Fruit fly (Drosophila melanogaster) whole organism, prepupa: ENCODE results near the gene CG5618.

ENCODE experiments used
- Blimp-1 ChIP-seq: fragments of 200-800 bp; sonication (Bioruptor generic); optimal IDR thresholded peaks from 3 replicates; lab custom pipeline; 2017; ENCODE audit warnings: missing biosample characterization, missing genetic modification characterization, mild to moderate bottlenecking, moderate library complexity, missing genetic modification reagents
- CG10631 ChIP-seq: fragments of 200-800 bp; sonication (Bioruptor generic); optimal IDR thresholded peaks from 2 replicates; lab custom pipeline; 2016; ENCODE audit warnings: missing biosample characterization, missing genetic modification characterization
- CG10669 ChIP-seq: fragments of 200-800 bp; sonication (Bioruptor generic); optimal IDR thresholded peaks from 3 replicates; lab custom pipeline; 2018; ENCODE audit warnings: missing biosample characterization, mild to moderate bottlenecking, missing genetic modification characterization, moderate library complexity
- CG11294 ChIP-seq: fragments of 200-800 bp; sonication (Bioruptor generic); IDR thresholded peaks from 2 replicates; pipeline ENCODE4 v1.3.6; 2022; ENCODE audit warnings: missing biosample characterization, missing genetic modification characterization
- CG11762 ChIP-seq: fragments of 200-800 bp; sonication (Bioruptor generic); optimal IDR thresholded peaks from 3 replicates; lab custom pipeline; 2016; ENCODE audit warnings: missing biosample characterization, missing genetic modification characterization; ENCODE audit not compliant: insufficient read depth
- CG15336 ChIP-seq: fragments of 200-800 bp; sonication (Bioruptor generic); IDR thresholded peaks from 2 replicates; pipeline ENCODE4 v1.3.6; 2022; ENCODE audit warnings: missing biosample characterization, missing genetic modification characterization
- CG1621 ChIP-seq: fragments of 200-800 bp; sonication (Bioruptor generic); optimal IDR thresholded peaks from 3 replicates; lab custom pipeline; 2018; ENCODE audit warnings: missing biosample characterization, mild to moderate bottlenecking, missing genetic modification characterization
- CG16779 ChIP-seq: fragments of 200-800 bp; sonication (Bioruptor generic); optimal IDR thresholded peaks from 3 replicates; lab custom pipeline; 2017; ENCODE audit warnings: missing biosample characterization, mild to moderate bottlenecking, missing genetic modification characterization
- CG32006 ChIP-seq: fragments of 200-800 bp; sonication (Bioruptor generic); optimal IDR thresholded peaks from 3 replicates; lab custom pipeline; 2017; ENCODE audit warnings: missing biosample characterization, mild to moderate bottlenecking, missing genetic modification characterization
- CG34406 ChIP-seq: fragments of 200-800 bp; sonication (Bioruptor generic); optimal IDR thresholded peaks from 3 replicates; lab custom pipeline; 2016; ENCODE audit warnings: missing biosample characterization, missing genetic modification characterization
- CG3919 ChIP-seq: fragments of 200-800 bp; sonication (Bioruptor generic); optimal IDR thresholded peaks from 3 replicates; lab custom pipeline; 2016; ENCODE audit warnings: missing biosample characterization, missing genetic modification characterization
- CG4318 ChIP-seq: fragments of 200-800 bp; sonication (Bioruptor generic); optimal IDR thresholded peaks from 3 replicates; lab custom pipeline; 2017; ENCODE audit warnings: missing biosample characterization, mild to moderate bottlenecking, missing genetic modification characterization
- CG6163 ChIP-seq: fragments of 200-800 bp; sonication (Bioruptor generic); IDR thresholded peaks from 3 replicates; pipeline ENCODE4 v1.3.6; 2022; ENCODE audit warnings: missing biosample characterization, missing genetic modification characterization
- CG6276 ChIP-seq: fragments of 200-800 bp; sonication (Bioruptor generic); optimal IDR thresholded peaks from 2 replicates; lab custom pipeline; 2017; ENCODE audit warnings: missing biosample characterization, mild to moderate bottlenecking, missing genetic modification characterization
- CG6792 ChIP-seq: fragments of 200-800 bp; sonication (Bioruptor generic); optimal IDR thresholded peaks from 3 replicates; lab custom pipeline; 2016; ENCODE audit warnings: missing biosample characterization, missing genetic modification characterization
- CG6854 ChIP-seq: fragments of 200-800 bp; sonication (Bioruptor generic); optimal IDR thresholded peaks from 2 replicates; lab custom pipeline; 2017; ENCODE audit warnings: missing biosample characterization, mild to moderate bottlenecking, missing genetic modification characterization
- CG7368 ChIP-seq: fragments of 200-800 bp; sonication (Bioruptor generic); optimal IDR thresholded peaks from 3 replicates; lab custom pipeline; 2016; ENCODE audit warnings: missing biosample characterization, missing genetic modification characterization
- CG8119 ChIP-seq: fragments of 200-800 bp; sonication (Bioruptor generic); IDR thresholded peaks from 3 replicates; pipeline ENCODE4 v1.3.6; 2022; ENCODE audit warnings: missing biosample characterization, missing genetic modification characterization
- CG8632 ChIP-seq: fragments of 200-800 bp; sonication (Bioruptor generic); optimal IDR thresholded peaks from 3 replicates; lab custom pipeline; 2016; ENCODE audit warnings: missing biosample characterization, missing genetic modification characterization
- CG9139 ChIP-seq: fragments of 200-800 bp; sonication (Bioruptor generic); optimal IDR thresholded peaks from 3 replicates; lab custom pipeline; 2017; ENCODE audit warnings: missing biosample characterization, mild to moderate bottlenecking, missing genetic modification characterization
- Eip75B ChIP-seq: fragments of 200-800 bp; sonication (Bioruptor generic); optimal IDR thresholded peaks from 3 replicates; lab custom pipeline; 2016; ENCODE audit warnings: missing biosample characterization, missing genetic modification characterization
- Ets96B ChIP-seq: fragments of 200-800 bp; optimal IDR thresholded peaks from 2 replicates; lab custom pipeline; 2019; ENCODE audit warnings: missing biosample characterization, mild to moderate bottlenecking, missing genetic modification characterization, moderate library complexity
- Gug ChIP-seq: fragments of 200-800 bp; sonication (Bioruptor generic); IDR thresholded peaks from 2 replicates; pipeline ENCODE4 v1.3.6; 2022; ENCODE audit warnings: missing biosample characterization, missing genetic modification characterization
- Hr38 ChIP-seq: sonication (Bioruptor generic); optimal IDR thresholded peaks from 2 replicates; lab custom pipeline; 2016; ENCODE audit warnings: missing biosample characterization, missing genetic modification characterization
- Hr39 ChIP-seq: fragments of 200-800 bp; sonication (Bioruptor generic); optimal IDR thresholded peaks from 2 replicates; lab custom pipeline; 2016; ENCODE audit warnings: missing biosample characterization, missing genetic modification characterization
- Hr4 ChIP-seq: fragments of 200-800 bp; sonication (Bioruptor generic); optimal IDR thresholded peaks from 3 replicates; lab custom pipeline; 2016; ENCODE audit warnings: missing biosample characterization, missing genetic modification characterization
- Lpt ChIP-seq: fragments of 200-800 bp; sonication (Bioruptor generic); optimal IDR thresholded peaks from 3 replicates; lab custom pipeline; 2016; ENCODE audit warnings: missing biosample characterization, missing genetic modification characterization
- Met ChIP-seq: fragments of 200-800 bp; sonication (Bioruptor generic); optimal IDR thresholded peaks from 3 replicates; lab custom pipeline; 2016; ENCODE audit warnings: missing biosample characterization, missing genetic modification characterization
- Smox ChIP-seq: fragments of 200-800 bp; sonication (Bioruptor generic); optimal IDR thresholded peaks from 3 replicates; lab custom pipeline; 2016; ENCODE audit warnings: missing biosample characterization, missing genetic modification characterization
- Sox102F ChIP-seq: fragments of 200-800 bp; sonication (Bioruptor generic); optimal IDR thresholded peaks from 2 replicates; lab custom pipeline; 2016; ENCODE audit warnings: missing biosample characterization, mild to moderate bottlenecking, missing genetic modification characterization
- Sox15 ChIP-seq: fragments of 200-800 bp; sonication (Bioruptor generic); optimal IDR thresholded peaks from 3 replicates; lab custom pipeline; 2016; ENCODE audit warnings: missing biosample characterization, missing genetic modification characterization
- achi ChIP-seq: fragments of 200-800 bp; sonication (Bioruptor generic); optimal IDR thresholded peaks from 3 replicates; lab custom pipeline; 2016; ENCODE audit warnings: missing biosample characterization, missing genetic modification characterization
- cyc ChIP-seq: fragments of 200-800 bp; sonication (Bioruptor generic); optimal IDR thresholded peaks from 3 replicates; lab custom pipeline; 2016; ENCODE audit warnings: missing biosample characterization, missing genetic modification characterization
- dac ChIP-seq: fragments of 200-800 bp; sonication (Bioruptor generic); optimal IDR thresholded peaks from 2 replicates; lab custom pipeline; 2017; ENCODE audit warnings: missing biosample characterization, mild to moderate bottlenecking, missing genetic modification characterization
- eg ChIP-seq: fragments of 200-800 bp; sonication (Bioruptor generic); IDR thresholded peaks from 3 replicates; pipeline ENCODE4 v1.3.6; 2022; ENCODE audit warnings: missing biosample characterization, missing genetic modification characterization
- esn ChIP-seq: fragments of 200-800 bp; sonication (Bioruptor generic); optimal IDR thresholded peaks from 2 replicates; lab custom pipeline; 2016; ENCODE audit warnings: missing biosample characterization, mild to moderate bottlenecking, missing genetic modification characterization, moderate library complexity
- fkh ChIP-seq: fragments of 200-800 bp; sonication (Bioruptor generic); optimal IDR thresholded peaks from 3 replicates; lab custom pipeline; 2017; ENCODE audit warnings: missing biosample characterization, mild to moderate bottlenecking, missing genetic modification characterization, moderate library complexity
- pdm3 ChIP-seq: fragments of 200-800 bp; sonication (Bioruptor generic); optimal IDR thresholded peaks from 3 replicates; lab custom pipeline; 2016; ENCODE audit warnings: missing biosample characterization, missing genetic modification characterization
- spab ChIP-seq: fragments of 200-800 bp; sonication (Bioruptor generic); optimal IDR thresholded peaks from 2 replicates; lab custom pipeline; 2017; ENCODE audit warnings: missing biosample characterization, mild to moderate bottlenecking, missing genetic modification characterization, missing genetic modification reagents
- ss ChIP-seq, 2 experiments: fragments of 200-800 bp; sonication (Bioruptor generic); optimal IDR thresholded peaks; 2 replicates in 1 of 2; 3 replicates in 1 of 2; lab custom pipeline; 2017 to 2018; ENCODE audit warnings: mild to moderate bottlenecking in 2 of 2, missing biosample characterization in 2 of 2, missing genetic modification characterization in 2 of 2, moderate library complexity in 1 of 2
- svp ChIP-seq: fragments of 200-800 bp; sonication (Bioruptor generic); peaks from one replicate; lab custom pipeline; 2016; ENCODE audit warnings: missing biosample characterization, missing genetic modification characterization
- topi ChIP-seq: fragments of 200-800 bp; sonication (Bioruptor generic); optimal IDR thresholded peaks from 3 replicates; lab custom pipeline; 2016; ENCODE audit warnings: missing biosample characterization, missing genetic modification characterization
- vri ChIP-seq: fragments of 200-800 bp; sonication (Bioruptor generic); optimal IDR thresholded peaks from 3 replicates; lab custom pipeline; 2016; ENCODE audit warnings: missing biosample characterization, mild to moderate bottlenecking, missing genetic modification characterization

Gene CG5618

DNA sequence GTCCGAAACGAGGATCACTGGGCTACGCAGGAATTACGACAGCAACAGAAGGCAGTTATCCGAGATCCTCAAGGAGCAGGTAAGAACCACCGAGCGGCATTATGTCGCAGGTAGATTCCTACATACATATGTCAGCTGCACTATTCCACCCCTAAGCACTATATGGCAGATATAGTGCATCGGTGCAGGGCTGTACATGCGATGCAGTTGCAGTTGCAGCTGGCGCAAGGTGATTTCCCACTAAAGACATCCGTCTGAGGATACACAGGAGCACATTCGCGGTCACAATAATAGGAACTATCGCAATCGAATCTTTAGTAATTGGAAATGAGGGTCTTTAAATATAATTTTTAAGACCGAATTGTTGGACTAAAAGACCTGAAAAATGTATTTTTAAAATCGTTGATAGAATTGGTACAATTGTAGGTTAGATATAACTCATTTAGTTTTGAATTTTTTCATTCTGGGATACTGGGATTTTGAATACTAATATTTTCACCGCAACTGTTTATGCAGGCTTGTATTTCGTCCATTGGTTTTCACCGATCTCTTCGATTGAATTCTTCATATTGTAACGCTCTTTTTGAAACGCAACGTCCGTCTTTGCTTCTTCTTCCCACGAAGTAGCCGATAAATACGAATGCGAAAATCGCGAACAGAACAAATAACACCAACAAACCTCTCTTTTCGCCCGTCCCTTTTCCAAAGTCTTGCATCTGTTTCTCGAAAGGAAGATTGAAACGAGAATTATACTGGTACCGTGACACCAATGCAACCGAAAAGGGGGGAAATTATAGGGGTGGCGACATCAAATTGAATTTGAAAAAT, 49.6 kb downstream of the CG5618 start (continued):
- TF ChIP-seq Eip75B (GFP tag; lab: Kevin White, UChicago) = peak; percentile 69
- TF ChIP-seq CG16779 (tag; lab: Kevin White, UChicago) = peak; percentile 28
- no peak for TF ChIP-seq CG4318 (GFP tag; lab: Kevin White, UChicago)
- no peak for TF ChIP-seq fkh
- no peak for TF ChIP-seq Lpt (GFP tag; lab: Kevin White, UChicago)
- no peak for TF ChIP-seq Blimp-1 (GFP tag; lab: Kevin White, UChicago)
- peak; percentile 25; the same call in 1 of the 2 replicates for TF ChIP-seq CG15336 (GFP tag; lab: Robert Waterston, UW)
- peak; percentile 60 for TF ChIP-seq CG34406 (GFP tag; lab: Kevin White, UChicago)
- peak; percentile 24 for TF ChIP-seq Sox15 (GFP tag; lab: Kevin White, UChicago)
- no peak for TF ChIP-seq CG8119
- peak; percentile 66 for TF ChIP-seq achi (GFP tag; lab: Kevin White, UChicago)
- peak; percentile 73 for TF ChIP-seq spab (GFP tag; lab: Kevin White, UChicago)
- TF ChIP-seq CG3919 (GFP tag; lab: Kevin White, UChicago) = peak; percentile 56
- TF ChIP-seq Gug (GFP tag; lab: Robert Waterston, UW) = no peak
- TF ChIP-seq CG7368 (GFP tag; lab: Kevin White, UChicago) = peak; percentile 55
- TF ChIP-seq Smox (GFP tag; lab: Kevin White, UChicago) = peak; percentile 72
- peak; percentile 49 for TF ChIP-seq vri (GFP tag; lab: Kevin White, UChicago)
- TF ChIP-seq CG1621 (tag; lab: Kevin White, UChicago) = peak; percentile 75

DNA sequence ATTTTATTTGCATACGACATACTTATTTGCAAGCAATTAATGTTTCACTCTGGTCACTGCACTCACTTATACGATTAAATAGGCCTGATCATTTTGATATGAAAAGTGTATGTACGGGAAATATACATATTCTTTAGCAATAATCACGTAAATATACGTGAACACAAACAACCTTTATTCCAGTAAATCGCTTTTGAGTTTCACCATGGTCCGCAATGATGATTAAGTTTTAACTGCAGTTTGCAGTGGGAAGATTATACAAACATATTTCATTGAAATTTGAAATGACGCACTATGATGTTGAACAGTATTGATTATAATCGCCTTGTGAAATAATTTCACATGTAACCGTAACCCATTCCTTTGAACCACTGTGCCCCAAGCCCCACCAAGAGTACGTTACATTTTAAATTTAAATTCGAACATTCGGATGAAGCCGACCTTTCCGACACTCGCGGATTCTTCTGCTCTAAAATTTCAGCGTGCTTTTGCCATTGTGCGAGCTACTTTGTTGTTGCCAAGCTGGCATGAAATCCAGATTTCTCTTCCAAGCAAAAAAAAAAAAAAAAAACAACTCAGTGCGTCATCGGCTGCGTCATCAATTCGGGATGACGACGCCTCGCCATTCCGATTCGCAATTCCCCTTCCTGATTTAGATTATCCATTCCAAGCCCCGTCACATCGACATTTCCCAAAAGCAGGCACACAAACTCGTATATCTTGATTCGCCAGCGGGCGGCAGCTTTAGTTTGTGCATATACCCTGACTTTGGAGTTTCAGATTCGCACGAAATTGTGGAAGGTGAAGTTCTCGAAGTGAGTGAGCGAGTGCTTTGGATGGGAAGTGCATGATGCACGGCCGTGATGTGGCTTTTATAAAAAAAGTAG, 50.5 kb downstream of the CG5618 start:
- no peak for TF ChIP-seq fkh
- TF ChIP-seq CG8632 = peak; percentile 59
- no peak for TF ChIP-seq dac (GFP tag; lab: Kevin White, UChicago)
- TF ChIP-seq Hr38 = no peak
- TF ChIP-seq esn (GFP tag; lab: Kevin White, UChicago) = peak; percentile 85
- peak; percentile 62 for TF ChIP-seq Blimp-1 (GFP tag; lab: Kevin White, UChicago)
- peak; percentile 36 for TF ChIP-seq CG6854
- TF ChIP-seq CG8119 = peak; percentile 41; the same call in 1 of the 3 replicates
- TF ChIP-seq CG32006 (GFP tag; lab: Kevin White, UChicago) = peak; percentile 68
- peak; percentile 88 for TF ChIP-seq topi (GFP tag; lab: Kevin White, UChicago)
- TF ChIP-seq CG15336 (GFP tag; lab: Robert Waterston, UW) = no peak; the same call in 1 of the 2 replicates
- TF ChIP-seq Hr39 (GFP tag; lab: Kevin White, UChicago) = peak; percentile 81
- TF ChIP-seq CG11762 (GFP tag; lab: Kevin White, UChicago) = no peak
- no peak for TF ChIP-seq Gug (GFP tag; lab: Robert Waterston, UW)
- TF ChIP-seq eg = 0 out of 3 replicates have a peak, but pooled peaks have one; percentile 5
- peak; percentile 5 for TF ChIP-seq CG6276 (GFP tag; lab: Kevin White, UChicago)
- peak; percentile 47 for TF ChIP-seq Ets96B (tag; lab: Kevin White, UChicago)
- TF ChIP-seq CG6792 (GFP tag; lab: Kevin White, UChicago) = peak; percentile 60
- peak; percentile 52 for TF ChIP-seq cyc (GFP tag; lab: Kevin White, UChicago)
- TF ChIP-seq Hr4 (GFP tag; lab: Kevin White, UChicago) = peak; percentile 40
- peak; percentile 82 for TF ChIP-seq Met (GFP tag; lab: Kevin White, UChicago)
- TF ChIP-seq Lpt (GFP tag; lab: Kevin White, UChicago) = no peak
- peak; percentile 30 for TF ChIP-seq CG4318 (GFP tag; lab: Kevin White, UChicago)
- peak; percentile 63 for TF ChIP-seq CG34406 (GFP tag; lab: Kevin White, UChicago)
- TF ChIP-seq CG10631 (GFP tag; lab: Kevin White, UChicago) = peak; percentile 70
- peak; percentile 75 for TF ChIP-seq Sox15 (GFP tag; lab: Kevin White, UChicago)
- TF ChIP-seq achi (GFP tag; lab: Kevin White, UChicago) = peak; percentile 39
- TF ChIP-seq CG1621 (tag; lab: Kevin White, UChicago) = no peak
- peak; percentile 49 for TF ChIP-seq pdm3 (GFP tag; lab: Kevin White, UChicago)
- TF ChIP-seq CG11294 (GFP tag; lab: Robert Waterston, UW) = no peak
- peak; percentile 93 for TF ChIP-seq svp (GFP tag; lab: Kevin White, UChicago)
- peak; percentile 42; the same call in 2 of the 3 replicates for TF ChIP-seq CG6163 (GFP tag; lab: Robert Waterston, UW)
- peak; percentile 0 for TF ChIP-seq CG9139 (GFP tag; lab: Kevin White, UChicago)
- TF ChIP-seq Sox102F (GFP tag; lab: Kevin White, UChicago) = peak; percentile 51
- peak; percentile 69 for TF ChIP-seq Eip75B (GFP tag; lab: Kevin White, UChicago)
- peak; percentile 63 for TF ChIP-seq CG10669 (GFP tag; lab: Kevin White, UChicago)
- peak; percentile 56 to 79 for TF ChIP-seq ss (GFP tag; optimal IDR thresholded peaks at IDR 0.05; lab: Kevin White, UChicago)
- no peak for TF ChIP-seq vri (GFP tag; lab: Kevin White, UChicago)
- TF ChIP-seq spab (GFP tag; lab: Kevin White, UChicago) = peak; percentile 62
